Fruit fly (Drosophila melanogaster) S2 (cell line): ENCODE data around the gene CG14418.

Experiments used
- CG8478 ChIP-seq: fragments of >200 bp; optimal IDR thresholded peaks from 2 replicates; lab custom pipeline; 2018
- CTCF ChIP-seq, 2 experiments: fragments of >200 bp; optimal IDR thresholded peaks; 2 replicates each; lab custom pipeline; 2018

DNA sequence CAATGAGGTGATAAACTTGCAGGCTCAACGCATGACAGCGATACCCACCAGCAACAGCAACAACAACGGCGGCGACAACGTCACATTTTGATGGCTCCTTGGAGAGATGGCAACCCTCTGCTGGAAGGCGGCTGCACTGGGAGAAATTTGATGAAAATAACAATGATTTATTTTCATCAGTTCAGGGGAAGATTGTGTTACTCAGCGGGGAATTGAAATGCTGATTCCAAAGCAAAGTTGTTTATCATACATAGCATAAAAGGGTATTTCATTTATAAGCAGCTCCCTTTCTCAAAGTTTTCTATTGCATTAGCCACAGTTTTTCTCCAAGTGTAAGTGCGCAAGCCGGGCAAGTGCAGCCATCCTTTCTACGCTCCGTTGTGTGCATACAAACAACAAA lies 2.8 kb downstream of the CG14418 start:
- TF ChIP-seq CG8478 (lab: Kevin White, UChicago) (no peak), CTCF (optimal IDR thresholded peaks at IDR 0.05; lab: Kevin White, UChicago) (no peak)
